In the genomic region with DNA sequence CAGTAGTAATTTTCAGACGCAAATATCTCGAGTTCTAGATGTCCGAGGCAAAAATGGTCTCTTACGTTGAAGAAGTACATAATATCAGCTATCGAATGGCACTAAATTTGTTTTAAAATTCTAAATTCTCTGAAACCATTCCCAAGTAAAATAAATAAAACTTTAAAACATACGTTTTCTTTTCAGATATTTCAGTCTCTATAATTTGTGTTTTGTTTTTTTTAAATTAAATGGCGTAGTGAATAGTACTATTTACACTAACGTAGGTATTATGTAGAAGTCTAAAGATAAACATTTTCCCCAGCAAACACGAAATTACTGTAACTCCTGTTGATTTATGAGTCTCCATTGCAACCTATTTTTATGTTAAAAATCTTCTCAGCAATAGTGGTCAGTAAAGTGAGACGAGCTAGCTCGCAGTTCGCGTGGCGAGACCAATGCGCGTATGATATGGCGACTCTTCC, we compare ENCODE assay signal across 1 worm cellular context.
TF ChIP-seq lines count a peak whose summit lies in the region.

No protein-coding gene starts in this region.

TF ChIP-seq in whole organism, L4 larva, 104 proteins besides CTCF, POLR2A, EP300 and RAD21 (continued from another document):
- 0 out of 2 replicates have a peak, but pooled peaks have one; percentile 72 for TF ChIP-seq nhr-42 (GFP tag; IDR thresholded peaks at IDR 0.05; lab: Robert Waterston, UW)
- TF ChIP-seq Y75B8A.6 (GFP tag; IDR thresholded peaks at IDR 0.05; lab: Robert Waterston, UW) = peak; percentile 7; the same call in 1 of the 2 replicates
